Worm (Caenorhabditis elegans): Measurements from ENCODE around the gene H17B01.2.
A peak's percentile ranks its signal among the peaks of the same experiment; 100 is the strongest.

The H17B01.2 gene

DNA sequence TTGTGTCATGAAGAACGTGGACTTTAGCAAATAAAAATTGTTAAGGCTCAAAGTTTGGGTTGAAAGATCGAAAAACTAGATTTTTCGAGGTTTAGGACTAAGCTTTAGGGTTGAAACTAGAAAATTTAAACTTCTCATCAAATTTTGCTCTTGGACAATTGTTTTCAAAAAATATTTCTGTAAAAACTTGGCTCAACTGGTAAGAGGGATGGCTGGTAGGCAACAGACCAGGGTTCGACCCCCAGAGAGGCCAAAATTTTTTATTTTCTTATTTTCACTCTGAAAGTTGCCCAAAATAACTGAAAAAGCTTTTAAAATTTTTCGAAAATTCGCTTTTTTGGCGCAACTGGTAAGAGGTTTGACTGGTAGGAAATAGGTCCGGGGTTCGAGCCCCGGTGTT lies 4.4 kb downstream of the H17B01.2 start:
- TF ChIP-seq jun-1 (tag; optimal IDR thresholded peaks at IDR 0.05) (no peak), ZK546.5 (tag; optimal IDR thresholded peaks at IDR 0.05) (no peak), sea-2 (GFP tag; optimal IDR thresholded peaks at IDR 0.05) (no peak), elt-1 (tag; optimal IDR thresholded peaks at IDR 0.05) (no peak), fkh-10 (GFP tag; optimal IDR thresholded peaks at IDR 0.05) (no peak), lin-15B (tag; optimal IDR thresholded peaks at IDR 0.05) (no peak), nhr-77 (tag; optimal IDR thresholded peaks at IDR 0.05) (no peak), nhr-25 (tag; optimal IDR thresholded peaks at IDR 0.05) (no peak)

DNA sequence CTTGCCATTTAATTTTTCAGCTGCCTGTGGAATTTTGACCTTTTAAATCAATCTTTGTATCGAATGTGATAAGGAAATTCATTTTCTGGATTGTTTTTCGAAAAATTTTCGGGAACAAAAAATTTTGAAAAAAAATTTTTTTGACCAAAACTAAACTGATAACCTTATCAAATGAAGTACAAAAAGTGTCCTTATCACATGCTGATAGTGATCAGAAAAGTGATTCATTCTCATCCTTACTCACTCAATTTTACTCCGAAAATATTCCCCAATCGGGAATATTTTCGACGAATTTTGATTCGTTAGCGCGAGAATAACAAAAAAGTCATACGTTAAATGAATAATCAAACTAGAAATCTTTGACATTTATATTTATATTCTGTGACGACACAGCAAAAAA lies 5.0 kb downstream of the H17B01.2 start:
- TF ChIP-seq elt-2 (tag; optimal IDR thresholded peaks at IDR 0.05): peak; percentile 67
- TF ChIP-seq mml-1 (tag; optimal IDR thresholded peaks at IDR 0.05): no peak
- no peak for TF ChIP-seq eor-1 (tag; optimal IDR thresholded peaks at IDR 0.05)
- TF ChIP-seq pqm-1 (tag; optimal IDR thresholded peaks at IDR 0.05): peak; percentile 50

DNA sequence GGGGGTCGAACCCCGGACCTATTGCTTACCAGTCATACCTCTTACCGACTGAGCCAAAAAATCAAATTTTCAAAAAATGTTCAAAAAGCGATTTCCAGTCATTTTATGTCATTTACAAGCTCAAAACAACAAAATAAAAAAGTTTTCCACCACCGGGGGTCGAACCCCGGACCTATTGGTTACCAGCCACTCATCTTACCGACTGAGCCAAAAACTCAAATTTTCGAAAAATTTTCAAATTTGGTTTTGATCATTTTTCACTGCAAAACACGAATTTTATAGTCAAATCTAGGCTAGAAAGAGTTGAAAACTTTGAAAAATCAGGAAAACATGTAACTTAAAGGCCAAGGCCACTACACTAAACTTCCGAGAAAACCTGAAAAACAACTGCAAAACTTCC lies 5.7 kb downstream of the H17B01.2 start:
- no peak for TF ChIP-seq pqm-1 (tag; optimal IDR thresholded peaks at IDR 0.05)
- TF ChIP-seq nhr-23 (tag; optimal IDR thresholded peaks at IDR 0.05): no peak
- TF ChIP-seq lin-15B (tag; optimal IDR thresholded peaks at IDR 0.05): no peak
- no peak for TF ChIP-seq egl-27 (tag; optimal IDR thresholded peaks at IDR 0.05)

DNA sequence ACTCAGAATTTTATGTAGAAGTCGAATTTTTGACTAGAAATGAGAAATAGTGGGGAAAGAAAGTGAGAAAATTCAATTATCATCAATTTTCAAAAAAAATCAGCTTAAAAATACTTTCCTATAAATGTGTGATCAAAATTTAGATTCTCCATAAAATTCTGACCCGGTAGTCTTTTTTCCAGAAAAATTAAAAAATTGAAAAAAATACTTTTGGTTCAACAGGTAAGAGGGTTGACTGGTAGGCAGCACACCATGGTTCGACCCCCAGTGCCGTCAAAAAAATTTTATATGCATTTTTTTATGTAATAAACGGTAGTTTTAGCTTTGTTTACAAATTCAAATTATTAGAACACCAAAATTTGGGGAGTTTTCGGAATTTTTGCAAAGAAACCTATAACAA lies 6.9 kb downstream of the H17B01.2 start:
- TF ChIP-seq R02D3.7 (tag; optimal IDR thresholded peaks at IDR 0.05) (no peak), ztf-11 (tag; optimal IDR thresholded peaks at IDR 0.05) (no peak), fos-1 (tag; optimal IDR thresholded peaks at IDR 0.05) (no peak), egl-5 (tag; optimal IDR thresholded peaks at IDR 0.05) (no peak), pqm-1 (tag; optimal IDR thresholded peaks at IDR 0.05) (no peak)

DNA sequence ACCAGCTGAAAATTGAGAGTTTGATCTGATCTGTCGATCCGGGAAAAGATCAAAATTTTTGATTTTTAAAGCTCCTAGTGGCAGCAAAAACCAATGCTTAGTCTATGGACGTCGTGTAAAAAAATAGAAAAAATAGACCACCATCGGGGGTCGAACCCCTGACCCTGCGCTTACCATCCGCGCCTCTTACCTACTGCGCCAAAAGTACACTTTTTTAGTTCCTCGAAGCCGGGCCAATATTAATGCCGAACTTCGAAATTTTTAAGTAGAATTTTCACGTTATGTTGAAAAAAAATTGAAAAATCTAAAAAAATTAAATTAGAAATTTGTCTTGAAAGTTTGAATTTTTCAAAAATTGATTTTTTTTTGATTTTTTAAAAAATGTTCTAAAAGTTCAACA lies 7.6 kb downstream of the H17B01.2 start:
- TF ChIP-seq lin-15B (tag; optimal IDR thresholded peaks at IDR 0.05): no peak
- TF ChIP-seq nhr-11 (tag; optimal IDR thresholded peaks at IDR 0.05): no peak
- TF ChIP-seq unc-39 (tag; optimal IDR thresholded peaks at IDR 0.05): no peak
- no peak for TF ChIP-seq fkh-10 (GFP tag; optimal IDR thresholded peaks at IDR 0.05)

DNA sequence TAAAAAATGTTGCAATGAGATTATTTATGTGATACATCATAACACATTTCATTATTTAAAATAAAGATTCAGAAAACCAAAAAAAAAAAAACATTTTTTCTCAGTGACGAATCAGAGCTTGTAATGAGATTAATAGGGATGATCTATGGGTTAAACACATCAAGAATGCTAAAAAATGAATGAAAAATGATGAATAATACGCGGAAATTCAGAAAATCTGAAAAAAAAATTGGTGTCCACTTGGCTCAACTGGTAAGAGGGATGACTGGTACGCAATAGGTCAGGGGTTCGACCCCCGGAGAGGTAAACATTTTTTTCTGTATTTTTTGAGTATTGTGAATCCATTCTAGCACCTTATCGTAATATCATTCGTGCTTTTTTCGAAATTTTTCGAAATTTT lies 8.2 kb downstream of the H17B01.2 start:
- TF ChIP-seq daf-12 (tag; optimal IDR thresholded peaks at IDR 0.05) (no peak), ama-1 (optimal IDR thresholded peaks at IDR 0.05) (no peak), jun-1 (tag; optimal IDR thresholded peaks at IDR 0.05) (no peak), pha-4 (tag; optimal IDR thresholded peaks at IDR 0.05) (no peak), egl-5 (tag; optimal IDR thresholded peaks at IDR 0.05) (no peak), pqm-1 (tag; optimal IDR thresholded peaks at IDR 0.05) (no peak), nfya-1 (tag; optimal IDR thresholded peaks at IDR 0.05; ENCODE audit: insufficient read depth) (no peak), snpc-4 (tag; optimal IDR thresholded peaks at IDR 0.05) (no peak), fkh-10 (GFP tag; optimal IDR thresholded peaks at IDR 0.05) (no peak), elt-1 (tag; optimal IDR thresholded peaks at IDR 0.05) (no peak), nhr-23 (tag; optimal IDR thresholded peaks at IDR 0.05) (no peak), nhr-43 (tag; optimal IDR thresholded peaks at IDR 0.05; ENCODE audit: poor library complexity, severe bottlenecking) (no peak), fkh-2 (tag; optimal IDR thresholded peaks at IDR 0.05) (no peak), nhr-67 (tag; optimal IDR thresholded peaks at IDR 0.05) (no peak), fos-1 (tag; optimal IDR thresholded peaks at IDR 0.05) (no peak), ceh-16 (tag; optimal IDR thresholded peaks at IDR 0.05) (no peak), tbx-2 (tag; optimal IDR thresholded peaks at IDR 0.05) (no peak)

DNA sequence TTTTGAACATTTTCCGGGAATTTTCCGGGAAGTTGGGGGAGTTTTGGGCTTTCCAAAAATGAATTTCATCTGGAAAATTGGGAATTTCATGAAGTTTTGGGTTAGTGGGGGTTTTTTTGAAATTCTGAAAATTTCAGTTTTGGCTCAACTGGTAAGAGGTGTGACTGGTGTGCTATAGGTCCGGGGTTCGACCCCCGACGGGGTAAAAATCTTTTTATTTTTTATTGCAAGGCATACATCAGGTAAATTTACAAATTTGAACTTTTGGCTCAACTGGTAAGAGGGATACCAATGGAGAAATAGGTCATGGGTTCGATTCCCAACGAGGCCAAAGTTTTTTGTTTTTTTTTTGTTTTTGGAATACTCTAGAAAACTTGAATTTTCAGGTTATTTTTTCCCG lies 11.3 kb downstream of the H17B01.2 start:
- TF ChIP-seq skn-1 (tag; optimal IDR thresholded peaks at IDR 0.05): no peak
- TF ChIP-seq elt-2 (tag; optimal IDR thresholded peaks at IDR 0.05): no peak
- TF ChIP-seq nfya-1 (tag; optimal IDR thresholded peaks at IDR 0.05; ENCODE audit: insufficient read depth): no peak
- TF ChIP-seq ztf-11 (tag; optimal IDR thresholded peaks at IDR 0.05): no peak
- TF ChIP-seq elt-1 (tag; optimal IDR thresholded peaks at IDR 0.05): no peak
- TF ChIP-seq lsy-12 (tag; optimal IDR thresholded peaks at IDR 0.05): no peak
- TF ChIP-seq R02D3.7 (tag; optimal IDR thresholded peaks at IDR 0.05): no peak
- TF ChIP-seq nhr-23 (tag; optimal IDR thresholded peaks at IDR 0.05): no peak
- no peak for TF ChIP-seq zag-1 (tag; optimal IDR thresholded peaks at IDR 0.05)
- TF ChIP-seq nhr-237 (tag; optimal IDR thresholded peaks at IDR 0.05): no peak
- no peak for TF ChIP-seq nhr-43 (tag; optimal IDR thresholded peaks at IDR 0.05; ENCODE audit: poor library complexity, severe bottlenecking)

Measured in whole organism, L3 larva.